Fruit fly (Drosophila melanogaster) whole organism, prepupa: ENCODE results near the gene eIF3d2.
A peak's percentile ranks its signal among the peaks of the same experiment; 100 is the strongest.

ENCODE experiments used
- CG10631 ChIP-seq: fragments of 200-800 bp; sonication (Bioruptor generic); optimal IDR thresholded peaks from 2 replicates; lab custom pipeline; 2016; ENCODE audit warnings: missing biosample characterization, missing genetic modification characterization
- CG10669 ChIP-seq: fragments of 200-800 bp; sonication (Bioruptor generic); optimal IDR thresholded peaks from 3 replicates; lab custom pipeline; 2018; ENCODE audit warnings: missing biosample characterization, mild to moderate bottlenecking, missing genetic modification characterization, moderate library complexity
- CG11294 ChIP-seq: fragments of 200-800 bp; sonication (Bioruptor generic); IDR thresholded peaks from 2 replicates; pipeline ENCODE4 v1.3.6; 2022; ENCODE audit warnings: missing biosample characterization, missing genetic modification characterization
- CG11762 ChIP-seq: fragments of 200-800 bp; sonication (Bioruptor generic); optimal IDR thresholded peaks from 3 replicates; lab custom pipeline; 2016; ENCODE audit warnings: missing biosample characterization, missing genetic modification characterization; ENCODE audit not compliant: insufficient read depth
- CG11902 ChIP-seq: fragments of 200-800 bp; sonication (Bioruptor generic); optimal IDR thresholded peaks from 3 replicates; lab custom pipeline; 2016; ENCODE audit warnings: missing biosample characterization, missing genetic modification characterization
- CG15336 ChIP-seq: fragments of 200-800 bp; sonication (Bioruptor generic); IDR thresholded peaks from 2 replicates; pipeline ENCODE4 v1.3.6; 2022; ENCODE audit warnings: missing biosample characterization, missing genetic modification characterization
- CG1621 ChIP-seq: fragments of 200-800 bp; sonication (Bioruptor generic); optimal IDR thresholded peaks from 3 replicates; lab custom pipeline; 2018; ENCODE audit warnings: missing biosample characterization, mild to moderate bottlenecking, missing genetic modification characterization
- CG3032 ChIP-seq: fragments of 200-800 bp; optimal IDR thresholded peaks from 2 replicates; lab custom pipeline; 2019; ENCODE audit warnings: missing biosample characterization, mild to moderate bottlenecking, missing genetic modification characterization, moderate library complexity
- CG31627 ChIP-seq: fragments of 200-800 bp; sonication (Bioruptor generic); optimal IDR thresholded peaks from 3 replicates; lab custom pipeline; 2016; ENCODE audit warnings: missing biosample characterization, missing genetic modification characterization
- CG34406 ChIP-seq: fragments of 200-800 bp; sonication (Bioruptor generic); optimal IDR thresholded peaks from 3 replicates; lab custom pipeline; 2016; ENCODE audit warnings: missing biosample characterization, missing genetic modification characterization
- CG3919 ChIP-seq: fragments of 200-800 bp; sonication (Bioruptor generic); optimal IDR thresholded peaks from 3 replicates; lab custom pipeline; 2016; ENCODE audit warnings: missing biosample characterization, missing genetic modification characterization
- CG4318 ChIP-seq: fragments of 200-800 bp; sonication (Bioruptor generic); optimal IDR thresholded peaks from 3 replicates; lab custom pipeline; 2017; ENCODE audit warnings: missing biosample characterization, mild to moderate bottlenecking, missing genetic modification characterization
- CG6163 ChIP-seq: fragments of 200-800 bp; sonication (Bioruptor generic); IDR thresholded peaks from 3 replicates; pipeline ENCODE4 v1.3.6; 2022; ENCODE audit warnings: missing biosample characterization, missing genetic modification characterization
- CG6276 ChIP-seq: fragments of 200-800 bp; sonication (Bioruptor generic); optimal IDR thresholded peaks from 2 replicates; lab custom pipeline; 2017; ENCODE audit warnings: missing biosample characterization, mild to moderate bottlenecking, missing genetic modification characterization
- CG6792 ChIP-seq: fragments of 200-800 bp; sonication (Bioruptor generic); optimal IDR thresholded peaks from 3 replicates; lab custom pipeline; 2016; ENCODE audit warnings: missing biosample characterization, missing genetic modification characterization
- CG6854 ChIP-seq: fragments of 200-800 bp; sonication (Bioruptor generic); optimal IDR thresholded peaks from 2 replicates; lab custom pipeline; 2017; ENCODE audit warnings: missing biosample characterization, mild to moderate bottlenecking, missing genetic modification characterization
- CG7368 ChIP-seq: fragments of 200-800 bp; sonication (Bioruptor generic); optimal IDR thresholded peaks from 3 replicates; lab custom pipeline; 2016; ENCODE audit warnings: missing biosample characterization, missing genetic modification characterization
- CG8119 ChIP-seq: fragments of 200-800 bp; sonication (Bioruptor generic); IDR thresholded peaks from 3 replicates; pipeline ENCODE4 v1.3.6; 2022; ENCODE audit warnings: missing biosample characterization, missing genetic modification characterization
- CG8319 ChIP-seq: fragments of 200-800 bp; sonication (Bioruptor generic); optimal IDR thresholded peaks from 3 replicates; lab custom pipeline; 2016; ENCODE audit warnings: missing biosample characterization, missing genetic modification characterization
- CG8632 ChIP-seq: fragments of 200-800 bp; sonication (Bioruptor generic); optimal IDR thresholded peaks from 3 replicates; lab custom pipeline; 2016; ENCODE audit warnings: missing biosample characterization, missing genetic modification characterization
- CG9139 ChIP-seq: fragments of 200-800 bp; sonication (Bioruptor generic); optimal IDR thresholded peaks from 3 replicates; lab custom pipeline; 2017; ENCODE audit warnings: missing biosample characterization, mild to moderate bottlenecking, missing genetic modification characterization
- Eip75B ChIP-seq: fragments of 200-800 bp; sonication (Bioruptor generic); optimal IDR thresholded peaks from 3 replicates; lab custom pipeline; 2016; ENCODE audit warnings: missing biosample characterization, missing genetic modification characterization
- Eip78C ChIP-seq: fragments of 200-800 bp; sonication (Bioruptor generic); peaks from one replicate; lab custom pipeline; 2016; ENCODE audit warnings: missing biosample characterization, missing genetic modification characterization
- Eip93F ChIP-seq: fragments of 200-800 bp; sonication (Bioruptor generic); optimal IDR thresholded peaks from 2 replicates; lab custom pipeline; 2016; ENCODE audit warnings: missing biosample characterization, mild to moderate bottlenecking, missing genetic modification characterization
- Ets21C ChIP-seq: fragments of 200-800 bp; sonication (Bioruptor generic); optimal IDR thresholded peaks from 3 replicates; lab custom pipeline; 2016; ENCODE audit warnings: missing biosample characterization, missing genetic modification characterization
- Ets96B ChIP-seq: fragments of 200-800 bp; optimal IDR thresholded peaks from 2 replicates; lab custom pipeline; 2019; ENCODE audit warnings: missing biosample characterization, mild to moderate bottlenecking, missing genetic modification characterization, moderate library complexity
- Hr38 ChIP-seq: sonication (Bioruptor generic); optimal IDR thresholded peaks from 2 replicates; lab custom pipeline; 2016; ENCODE audit warnings: missing biosample characterization, missing genetic modification characterization
- Hr39 ChIP-seq: fragments of 200-800 bp; sonication (Bioruptor generic); optimal IDR thresholded peaks from 2 replicates; lab custom pipeline; 2016; ENCODE audit warnings: missing biosample characterization, missing genetic modification characterization
- Hr4 ChIP-seq: fragments of 200-800 bp; sonication (Bioruptor generic); optimal IDR thresholded peaks from 3 replicates; lab custom pipeline; 2016; ENCODE audit warnings: missing biosample characterization, missing genetic modification characterization
- Lpt ChIP-seq: fragments of 200-800 bp; sonication (Bioruptor generic); optimal IDR thresholded peaks from 3 replicates; lab custom pipeline; 2016; ENCODE audit warnings: missing biosample characterization, missing genetic modification characterization
- OdsH ChIP-seq: fragments of 200-800 bp; sonication (Bioruptor generic); optimal IDR thresholded peaks from 3 replicates; lab custom pipeline; 2016; ENCODE audit warnings: missing biosample characterization, missing genetic modification characterization
- Smox ChIP-seq: fragments of 200-800 bp; sonication (Bioruptor generic); optimal IDR thresholded peaks from 3 replicates; lab custom pipeline; 2016; ENCODE audit warnings: missing biosample characterization, missing genetic modification characterization
- Sox102F ChIP-seq: fragments of 200-800 bp; sonication (Bioruptor generic); optimal IDR thresholded peaks from 2 replicates; lab custom pipeline; 2016; ENCODE audit warnings: missing biosample characterization, mild to moderate bottlenecking, missing genetic modification characterization
- Sox14 ChIP-seq: fragments of 200-800 bp; sonication (Bioruptor generic); optimal IDR thresholded peaks from 3 replicates; lab custom pipeline; 2016; ENCODE audit warnings: missing biosample characterization, missing genetic modification characterization
- Sox15 ChIP-seq: fragments of 200-800 bp; sonication (Bioruptor generic); optimal IDR thresholded peaks from 3 replicates; lab custom pipeline; 2016; ENCODE audit warnings: missing biosample characterization, missing genetic modification characterization
- achi ChIP-seq: fragments of 200-800 bp; sonication (Bioruptor generic); optimal IDR thresholded peaks from 3 replicates; lab custom pipeline; 2016; ENCODE audit warnings: missing biosample characterization, missing genetic modification characterization
- acj6 ChIP-seq: fragments of 200-800 bp; sonication (Bioruptor generic); optimal IDR thresholded peaks from 3 replicates; lab custom pipeline; 2016; ENCODE audit warnings: missing biosample characterization, missing genetic modification characterization
- dac ChIP-seq: fragments of 200-800 bp; sonication (Bioruptor generic); optimal IDR thresholded peaks from 2 replicates; lab custom pipeline; 2017; ENCODE audit warnings: missing biosample characterization, mild to moderate bottlenecking, missing genetic modification characterization
- dsx ChIP-seq: fragments of 200-800 bp; optimal IDR thresholded peaks from 3 replicates; lab custom pipeline; 2019; ENCODE audit warnings: missing biosample characterization, mild to moderate bottlenecking, missing genetic modification characterization, moderate library complexity; ENCODE audit not compliant: poor library complexity, severe bottlenecking
- esn ChIP-seq: fragments of 200-800 bp; sonication (Bioruptor generic); optimal IDR thresholded peaks from 2 replicates; lab custom pipeline; 2016; ENCODE audit warnings: missing biosample characterization, mild to moderate bottlenecking, missing genetic modification characterization, moderate library complexity
- fd59A ChIP-seq: fragments of 200-800 bp; sonication (Bioruptor generic); optimal IDR thresholded peaks from 2 replicates; lab custom pipeline; 2017; ENCODE audit warnings: missing biosample characterization, mild to moderate bottlenecking, missing genetic modification characterization, missing genetic modification reagents
- fd85E ChIP-seq: fragments of 200-800 bp; sonication (Bioruptor generic); optimal IDR thresholded peaks from 3 replicates; lab custom pipeline; 2016; ENCODE audit warnings: missing biosample characterization, missing genetic modification characterization
- fkh ChIP-seq: fragments of 200-800 bp; sonication (Bioruptor generic); optimal IDR thresholded peaks from 3 replicates; lab custom pipeline; 2017; ENCODE audit warnings: missing biosample characterization, mild to moderate bottlenecking, missing genetic modification characterization, moderate library complexity
- lz ChIP-seq: fragments of 200-800 bp; sonication (Bioruptor generic); optimal IDR thresholded peaks from 3 replicates; lab custom pipeline; 2016; ENCODE audit warnings: missing biosample characterization, missing genetic modification characterization
- net ChIP-seq: fragments of 200-800 bp; sonication (Bioruptor generic); optimal IDR thresholded peaks from 3 replicates; lab custom pipeline; 2016; ENCODE audit warnings: missing biosample characterization, missing genetic modification characterization
- salr ChIP-seq, 2 experiments: fragments of 200-800 bp; sonication (Bioruptor generic); optimal IDR thresholded peaks; 3 replicates each; lab custom pipeline; 2016 to 2018; ENCODE audit warnings: missing biosample characterization in 2 of 2, missing genetic modification characterization in 2 of 2, mild to moderate bottlenecking in 1 of 2
- spab ChIP-seq: fragments of 200-800 bp; sonication (Bioruptor generic); optimal IDR thresholded peaks from 2 replicates; lab custom pipeline; 2017; ENCODE audit warnings: missing biosample characterization, mild to moderate bottlenecking, missing genetic modification characterization, missing genetic modification reagents
- ss ChIP-seq, 2 experiments: fragments of 200-800 bp; sonication (Bioruptor generic); optimal IDR thresholded peaks; 2 replicates in 1 of 2; 3 replicates in 1 of 2; lab custom pipeline; 2017 to 2018; ENCODE audit warnings: mild to moderate bottlenecking in 2 of 2, missing biosample characterization in 2 of 2, missing genetic modification characterization in 2 of 2, moderate library complexity in 1 of 2
- svp ChIP-seq: fragments of 200-800 bp; sonication (Bioruptor generic); peaks from one replicate; lab custom pipeline; 2016; ENCODE audit warnings: missing biosample characterization, missing genetic modification characterization
- topi ChIP-seq: fragments of 200-800 bp; sonication (Bioruptor generic); optimal IDR thresholded peaks from 3 replicates; lab custom pipeline; 2016; ENCODE audit warnings: missing biosample characterization, missing genetic modification characterization
- vri ChIP-seq: fragments of 200-800 bp; sonication (Bioruptor generic); optimal IDR thresholded peaks from 3 replicates; lab custom pipeline; 2016; ENCODE audit warnings: missing biosample characterization, mild to moderate bottlenecking, missing genetic modification characterization

The eIF3d2 gene

dm6 chr3R:12221366-12221916, 26.6 kb upstream of the eIF3d2 start, which contains the start of gene CG4860:
TSS of gene CG4860 (minus strand) at chr3R:12221464.
- TF ChIP-seq CG6854 (GFP tag; lab: Kevin White, UChicago) (peak; percentile 41), fd59A (GFP tag; lab: Kevin White, UChicago) (peak; percentile 63), CG10669 (GFP tag; lab: Kevin White, UChicago) (peak; percentile 79), spab (GFP tag; lab: Kevin White, UChicago) (no peak), esn (GFP tag; lab: Kevin White, UChicago) (peak; percentile 94), Smox (GFP tag; lab: Kevin White, UChicago) (peak; percentile 87), Sox102F (GFP tag; lab: Kevin White, UChicago) (peak; percentile 82), Eip78C (GFP tag; lab: Kevin White, UChicago) (peak; percentile 97), topi (GFP tag; lab: Kevin White, UChicago) (peak; percentile 87), Eip75B (peak; percentile 91), CG1621 (peak; percentile 69), CG6163 (GFP tag; lab: Robert Waterston, UW) (peak; percentile 92), CG8319 (GFP tag; lab: Kevin White, UChicago) (peak; percentile 75), CG31627 (GFP tag; lab: Kevin White, UChicago) (peak; percentile 89), Sox15 (GFP tag; lab: Kevin White, UChicago) (peak; percentile 59), Hr38 (GFP tag; lab: Kevin White, UChicago) (peak; percentile 36), net (GFP tag; lab: Kevin White, UChicago) (peak; percentile 90), salr (GFP tag; optimal IDR thresholded peaks at IDR 0.05; lab: Kevin White, UChicago) (peak; percentile 38 to 82), CG6792 (GFP tag; lab: Kevin White, UChicago) (peak; percentile 87), Ets96B (tag; lab: Kevin White, UChicago) (peak; percentile 78), fkh (GFP tag; lab: Kevin White, UChicago) (no peak), acj6 (GFP tag; lab: Kevin White, UChicago) (peak; percentile 40), Lpt (GFP tag; lab: Kevin White, UChicago) (peak; percentile 82), CG3032 (tag; lab: Kevin White, UChicago) (peak; percentile 82), Hr4 (GFP tag; lab: Kevin White, UChicago) (peak; percentile 92), OdsH (GFP tag; lab: Kevin White, UChicago) (peak; percentile 89), dsx (GFP tag; lab: Kevin White, UChicago) (no peak), Ets21C (GFP tag; lab: Kevin White, UChicago) (peak; percentile 83), vri (GFP tag; lab: Kevin White, UChicago) (peak; percentile 78), CG6276 (peak; percentile 84), ss (GFP tag; optimal IDR thresholded peaks at IDR 0.05; lab: Kevin White, UChicago) (peak in 1 of 2 experiments; percentile 55), CG34406 (peak; percentile 84), Sox14 (GFP tag; lab: Kevin White, UChicago) (peak; percentile 88), Hr39 (peak; percentile 86), CG9139 (GFP tag; lab: Kevin White, UChicago) (no peak), CG7368 (GFP tag; lab: Kevin White, UChicago) (peak; percentile 87), CG4318 (GFP tag; lab: Kevin White, UChicago) (peak; percentile 63), achi (GFP tag; lab: Kevin White, UChicago) (peak; percentile 89), dac (peak; percentile 67), fd85E (GFP tag; lab: Kevin White, UChicago) (peak; percentile 34), CG10631 (GFP tag; lab: Kevin White, UChicago) (peak; percentile 84), CG3919 (GFP tag; lab: Kevin White, UChicago) (peak; percentile 90), CG15336 (GFP tag; lab: Robert Waterston, UW) (peak; percentile 91), svp (peak; percentile 93), CG11902 (GFP tag; lab: Kevin White, UChicago) (peak; percentile 67), lz (GFP tag; lab: Kevin White, UChicago) (peak; percentile 92), Eip93F (peak; percentile 77), CG11762 (peak; percentile 77), CG11294 (GFP tag; lab: Robert Waterston, UW) (peak; percentile 66), CG8119 (peak; percentile 91), CG8632 (GFP tag; lab: Kevin White, UChicago) (peak; percentile 78)
